Fruit fly (Drosophila melanogaster): ENCODE data around the gene CG7920.

dm6 chr3R:30046029-30047001 lies 31.2 kb upstream of the CG7920 start, which contains the start of the genes RpL32 and CG7943:
- TF ChIP-seq CG32767 (GFP tag; IDR thresholded peaks at IDR 0.05) (peak; percentile 85), CG16779 (GFP tag; IDR thresholded peaks at IDR 0.05) (peak; percentile 87), HmgZ (tag; optimal IDR thresholded peaks at IDR 0.05) (peak; percentile 91), CG13624 (GFP tag; optimal IDR thresholded peaks at IDR 0.05) (peak; percentile 95), maf-S (GFP tag; optimal IDR thresholded peaks at IDR 0.05) (peak; percentile 92), bigmax (GFP tag; optimal IDR thresholded peaks at IDR 0.05) (peak; percentile 81), Mrtf (GFP tag; IDR thresholded peaks at IDR 0.05) (peak; percentile 85)
